Worm (Caenorhabditis elegans) whole organism, L1 larva: ENCODE data around the gene K10D2.8.

ENCODE experiments used
- C16A3.4 ChIP-seq: fragments of 150-350 bp; optimal IDR thresholded peaks from 2 replicates; lab custom pipeline; 2014; ENCODE audit warnings: missing biosample characterization, missing genetic modification characterization
- blmp-1 ChIP-seq: fragments of 150-350 bp; optimal IDR thresholded peaks from 2 replicates; lab custom pipeline; 2014; ENCODE audit warnings: missing biosample characterization, missing genetic modification characterization
- dpl-1 ChIP-seq, 3 experiments: fragments of 150-350 bp in 2 of 3; sonication (generic microtip) in 1 of 3; optimal IDR thresholded peaks; 2 replicates each; lab custom pipeline; 2014 to 2017; ENCODE audit warnings: missing biosample characterization in 3 of 3, missing genetic modification characterization in 3 of 3, missing genetic modification reagents in 3 of 3
- efl-1 ChIP-seq, 4 experiments: fragments of 150-350 bp; optimal IDR thresholded peaks in 3 of 4; peaks in 1 of 4; 1 replicate in 1 of 4; 2 replicates in 3 of 4; lab custom pipeline; 2014; ENCODE audit warnings: missing biosample characterization in 2 of 4, missing genetic modification characterization in 2 of 4, missing genetic modification reagents in 2 of 4
- elt-2 ChIP-seq: sonication (generic microtip); optimal IDR thresholded peaks from 2 replicates; lab custom pipeline; 2016; ENCODE audit warnings: missing genetic modification characterization, mild to moderate bottlenecking, inconsistent platforms, missing compliant biosample characterization, missing genetic modification reagents
- fkh-4 ChIP-seq: sonication (generic microtip); optimal IDR thresholded peaks from 2 replicates; lab custom pipeline; 2016; ENCODE audit warnings: missing compliant biosample characterization, missing genetic modification characterization, borderline replicate concordance
- fkh-8 ChIP-seq: sonication (generic microtip); optimal IDR thresholded peaks from 2 replicates; lab custom pipeline; 2016; ENCODE audit warnings: mild to moderate bottlenecking, missing genetic modification characterization, missing compliant biosample characterization
- fos-1 ChIP-seq: fragments of 150-350 bp; optimal IDR thresholded peaks from 2 replicates; lab custom pipeline; 2014; ENCODE audit warnings: missing biosample characterization, missing genetic modification characterization
- isw-1 ChIP-seq: fragments of 200-800 bp; sonication (Bioruptor generic); IDR thresholded peaks from 2 replicates; pipeline ENCODE4 v1.3.6; 2022; ENCODE audit warnings: missing genetic modification characterization, missing compliant biosample characterization
- lin-35 ChIP-seq, 2 experiments: fragments of 150-350 bp; optimal IDR thresholded peaks; 2 replicates each; lab custom pipeline; 2014; ENCODE audit warnings: missing biosample characterization in 2 of 2, missing genetic modification characterization in 2 of 2, missing genetic modification reagents in 2 of 2
- lsy-2 ChIP-seq, 2 experiments: fragments of 150-350 bp; optimal IDR thresholded peaks; 2 replicates each; lab custom pipeline; 2014; ENCODE audit warnings: missing biosample characterization in 2 of 2, missing genetic modification characterization in 2 of 2
- mdl-1 ChIP-seq, 2 experiments: fragments of 150-350 bp; optimal IDR thresholded peaks; 2 replicates each; lab custom pipeline; 2014 to 2017; ENCODE audit warnings: missing biosample characterization in 2 of 2, missing genetic modification characterization in 2 of 2, inconsistent platforms in 1 of 2
- mep-1 ChIP-seq: fragments of 150-350 bp; optimal IDR thresholded peaks from 2 replicates; lab custom pipeline; 2014; ENCODE audit warnings: missing biosample characterization, missing genetic modification characterization
- nhr-19 ChIP-seq: fragments of 200-800 bp; sonication (Bioruptor generic); conservative IDR thresholded peaks from 2 replicates; pipeline ENCODE4 v1.3.6; 2022; ENCODE audit warnings: missing genetic modification characterization, missing compliant biosample characterization
- nhr-20 ChIP-seq: sonication (generic microtip); optimal IDR thresholded peaks from 2 replicates; lab custom pipeline; 2016; ENCODE audit warnings: mild to moderate bottlenecking, missing genetic modification characterization, missing compliant biosample characterization
- nhr-28 ChIP-seq: fragments of 150-350 bp; optimal IDR thresholded peaks from 2 replicates; lab custom pipeline; 2014; ENCODE audit warnings: missing biosample characterization, missing genetic modification characterization
- nhr-47 ChIP-seq: sonication (generic microtip); optimal IDR thresholded peaks from 2 replicates; lab custom pipeline; 2016; ENCODE audit warnings: mild to moderate bottlenecking, missing genetic modification characterization, moderate library complexity, missing compliant biosample characterization
- nhr-71 ChIP-seq: sonication (generic microtip); optimal IDR thresholded peaks from 2 replicates; lab custom pipeline; 2016; ENCODE audit warnings: mild to moderate bottlenecking, missing genetic modification characterization, moderate library complexity, missing compliant biosample characterization
- nhr-76 ChIP-seq: sonication (generic microtip); optimal IDR thresholded peaks from 2 replicates; lab custom pipeline; 2017; ENCODE audit warnings: missing biosample characterization, missing genetic modification characterization
- nhr-84 ChIP-seq: sonication (generic microtip); optimal IDR thresholded peaks from 2 replicates; lab custom pipeline; 2017; ENCODE audit warnings: missing biosample characterization, missing genetic modification characterization
- nhr-85 ChIP-seq: sonication (generic microtip); peaks from one replicate; lab custom pipeline; 2016; ENCODE audit warnings: missing genetic modification characterization, inconsistent platforms, missing compliant biosample characterization
- nhr-90 ChIP-seq: sonication (generic microtip); optimal IDR thresholded peaks from 2 replicates; lab custom pipeline; 2016; ENCODE audit warnings: mild to moderate bottlenecking, missing genetic modification characterization, missing compliant biosample characterization; ENCODE audit not compliant: poor library complexity
- pax-3 ChIP-seq: fragments of 200-800 bp; sonication (Bioruptor generic); optimal IDR thresholded peaks from 2 replicates; lab custom pipeline; 2018; ENCODE audit warnings: mild to moderate bottlenecking, missing genetic modification characterization, moderate library complexity, missing compliant biosample characterization
- snpc-4 ChIP-seq: fragments of 150-350 bp; optimal IDR thresholded peaks from 2 replicates; lab custom pipeline; 2014; ENCODE audit warnings: missing biosample characterization, missing genetic modification characterization
- sox-4 ChIP-seq: sonication (generic microtip); optimal IDR thresholded peaks from 2 replicates; lab custom pipeline; 2016; ENCODE audit warnings: missing genetic modification characterization, missing compliant biosample characterization
- sup-37 ChIP-seq: fragments of 200-800 bp; sonication (Bioruptor generic); optimal IDR thresholded peaks from 2 replicates; lab custom pipeline; 2018; ENCODE audit warnings: mild to moderate bottlenecking, missing genetic modification characterization, missing compliant biosample characterization
- swsn-7 ChIP-seq: sonication (generic microtip); optimal IDR thresholded peaks from 2 replicates; lab custom pipeline; 2016; ENCODE audit warnings: missing genetic modification characterization, missing compliant biosample characterization
- tbx-2 ChIP-seq: sonication (generic microtip); optimal IDR thresholded peaks from 2 replicates; lab custom pipeline; 2016; ENCODE audit warnings: missing genetic modification characterization, missing compliant biosample characterization
- tlp-1 ChIP-seq: fragments of 150-350 bp; optimal IDR thresholded peaks from 2 replicates; lab custom pipeline; 2014; ENCODE audit warnings: missing biosample characterization, missing genetic modification characterization
- xbp-1 ChIP-seq: sonication (generic microtip); optimal IDR thresholded peaks from 2 replicates; lab custom pipeline; 2016; ENCODE audit warnings: missing genetic modification characterization, missing compliant biosample characterization
- ztf-4 ChIP-seq: fragments of 150-350 bp; optimal IDR thresholded peaks from 2 replicates; lab custom pipeline; 2014; ENCODE audit warnings: missing biosample characterization, missing genetic modification characterization

The K10D2.8 gene

ce11 chrIII:5206861-5207414 lies 18.4 kb downstream of the K10D2.8 start, which contains the start of gene morc-1:
morc-1 (minus strand) TSS chrIII:5206911.
- TF ChIP-seq pax-3 (tag; lab: Kevin White, UChicago) = no peak
- TF ChIP-seq nhr-76 = no peak
- no peak for TF ChIP-seq dpl-1 (GFP tag; optimal IDR thresholded peaks at IDR 0.05; lab: Kevin White, UChicago)
- TF ChIP-seq nhr-28 = no peak
- no peak for TF ChIP-seq fkh-4
- TF ChIP-seq nhr-84 (tag; lab: Kevin White, UChicago) = no peak
- no peak for TF ChIP-seq mep-1
- TF ChIP-seq tlp-1 (tag; lab: Kevin White, UChicago) = no peak

ce11 chrIII:5208992-5209391 lies 20.5 kb downstream of the K10D2.8 start, which contains the start of gene syx-16:
syx-16 (minus strand) TSS chrIII:5209109.
- TF ChIP-seq C16A3.4 (tag; lab: Kevin White, UChicago) = no peak
- no peak for TF ChIP-seq fos-1 (tag; lab: Kevin White, UChicago)
- no peak for TF ChIP-seq swsn-7
- TF ChIP-seq lsy-2 (tag; optimal IDR thresholded peaks at IDR 0.05; lab: Kevin White, UChicago) = peak in 1 of 2 experiments; percentile 28
- TF ChIP-seq fkh-4 = no peak

ce11 chrIII:5210269-5210668 lies 21.7 kb downstream of the K10D2.8 start:
- TF ChIP-seq efl-1 (optimal IDR thresholded peaks at IDR 0.05; lab: Kevin White, UChicago) (no peak), efl-1 (GFP tag; optimal IDR thresholded peaks at IDR 0.05 in 1 of 2; lab: Kevin White, UChicago) (peak in 1 of 2 experiments; percentile 75), nhr-71 (tag; lab: Kevin White, UChicago) (no peak)

- TF ChIP-seq mdl-1 (tag; optimal IDR thresholded peaks at IDR 0.05; lab: Kevin White, UChicago) = peak in 1 of 2 experiments; percentile 29
- peak in 1 of 2 experiments; percentile 10 for TF ChIP-seq efl-1 (optimal IDR thresholded peaks at IDR 0.05; lab: Kevin White, UChicago)
- peak in 1 of 2 experiments; percentile 56 for TF ChIP-seq efl-1 (GFP tag; optimal IDR thresholded peaks at IDR 0.05 in 1 of 2; lab: Kevin White, UChicago)
- TF ChIP-seq ztf-4 (tag; lab: Kevin White, UChicago) = peak; percentile 22
- TF ChIP-seq C16A3.4 (tag; lab: Kevin White, UChicago) = peak; percentile 6
- peak; percentile 32 for TF ChIP-seq swsn-7
- TF ChIP-seq mep-1 = peak; percentile 21
- TF ChIP-seq nhr-71 (tag; lab: Kevin White, UChicago) = peak; percentile 50
- peak; percentile 41 for TF ChIP-seq nhr-90 (tag; lab: Kevin White, UChicago)
- peak; percentile 26 for TF ChIP-seq xbp-1
- peak; percentile 23 for TF ChIP-seq nhr-20
- peak; percentile 2 for TF ChIP-seq blmp-1 (tag; lab: Kevin White, UChicago)
- TF ChIP-seq nhr-85 = peak; percentile 0
- peak; percentile 1 to 62 for TF ChIP-seq lsy-2 (tag; optimal IDR thresholded peaks at IDR 0.05; lab: Kevin White, UChicago)
- peak; percentile 26 for TF ChIP-seq tbx-2 (tag; lab: Kevin White, UChicago)
- peak in 1 of 2 experiments; percentile 7 for TF ChIP-seq lin-35 (GFP tag; optimal IDR thresholded peaks at IDR 0.05; lab: Kevin White, UChicago)
- peak; percentile 56 for TF ChIP-seq nhr-47
- TF ChIP-seq elt-2 (tag; lab: Kevin White, UChicago) = peak; percentile 29
- peak; percentile 19; the same call in 1 of the 2 replicates for TF ChIP-seq nhr-19 (GFP tag; lab: Robert Waterston, UW)
- peak; percentile 51 for TF ChIP-seq sup-37 (GFP tag; lab: Kevin White, UChicago)
Measured at ce11 chrIII:5211137-5211648, 22.7 kb downstream of the K10D2.8 start.

ce11 chrIII:5214162-5214561 lies 25.6 kb downstream of the K10D2.8 start:
- TF ChIP-seq fkh-8 (tag; lab: Kevin White, UChicago) (no peak), nhr-19 (GFP tag; lab: Robert Waterston, UW) (no peak), sox-4 (tag; lab: Kevin White, UChicago) (no peak), snpc-4 (tag; lab: Kevin White, UChicago) (no peak), blmp-1 (tag; lab: Kevin White, UChicago) (no peak), isw-1 (GFP tag; lab: Robert Waterston, UW) (no peak)
